Fruit fly (Drosophila melanogaster) whole organism, embryonic: Measurements from ENCODE around the gene Cyp310a1.

Experiments
- CG10462 ChIP-seq: fragments of 200-800 bp; sonication (Bioruptor generic); optimal IDR thresholded peaks from 2 replicates; lab custom pipeline; 2016; ENCODE audit warnings: missing biosample characterization, missing genetic modification characterization
- CG10654 ChIP-seq: fragments of 200-800 bp; sonication (Bioruptor generic); optimal IDR thresholded peaks from 2 replicates; lab custom pipeline; 2016; ENCODE audit warnings: missing biosample characterization, missing genetic modification characterization
- CG12155 ChIP-seq: fragments of 200-800 bp; sonication (Bioruptor generic); optimal IDR thresholded peaks from 3 replicates; lab custom pipeline; 2016; ENCODE audit warnings: missing biosample characterization, missing genetic modification characterization
- CG6791 ChIP-seq: fragments of 200-800 bp; sonication (Bioruptor generic); IDR thresholded peaks from 3 replicates; pipeline ENCODE4 v1.3.6; 2022; ENCODE audit warnings: missing biosample characterization, missing genetic modification characterization; ENCODE audit not compliant: partially characterized antibody
- Fer2 ChIP-seq: fragments of 200-800 bp; sonication (Bioruptor generic); optimal IDR thresholded peaks from 2 replicates; lab custom pipeline; 2018; ENCODE audit warnings: missing biosample characterization, mild to moderate bottlenecking, missing genetic modification characterization, moderate library complexity
- NC2α ChIP-seq: fragments of 200-800 bp; sonication (Bioruptor generic); optimal IDR thresholded peaks from 2 replicates; lab custom pipeline; 2016; ENCODE audit warnings: missing biosample characterization, missing genetic modification characterization
- bowl ChIP-seq: fragments of 200-800 bp; sonication (Bioruptor generic); IDR thresholded peaks from 2 replicates; pipeline ENCODE4 v1.3.6; 2022; ENCODE audit warnings: missing biosample characterization, missing genetic modification characterization
- fu2 ChIP-seq: fragments of 200-800 bp; sonication (Bioruptor generic); optimal IDR thresholded peaks from 2 replicates; lab custom pipeline; 2016; ENCODE audit warnings: missing biosample characterization, missing genetic modification characterization
- h ChIP-seq: fragments of >200 bp; optimal IDR thresholded peaks from 2 replicates; lab custom pipeline; 2017
- wor ChIP-seq: fragments of 200-800 bp; sonication (Bioruptor generic); IDR thresholded peaks from 2 replicates; pipeline ENCODE4 v1.3.6; 2022; ENCODE audit warnings: missing biosample characterization, missing genetic modification characterization

- no peak for TF ChIP-seq h (lab: Kevin White, UChicago)
- TF ChIP-seq CG10654 (GFP tag; lab: Kevin White, UChicago), result peak; percentile 61
- TF ChIP-seq bowl, result no peak
- no peak for TF ChIP-seq Fer2 (tag; lab: Kevin White, UChicago)
- no peak for TF ChIP-seq fu2 (GFP tag; lab: Kevin White, UChicago)
- peak; percentile 33 for TF ChIP-seq CG10462 (GFP tag; lab: Kevin White, UChicago)
- TF ChIP-seq NC2α (GFP tag; lab: Kevin White, UChicago), result peak; percentile 29
- TF ChIP-seq CG6791 (GFP tag; lab: Robert Waterston, UW), result no peak
- TF ChIP-seq wor, result peak; percentile 60
- no peak for TF ChIP-seq CG12155 (GFP tag; lab: Kevin White, UChicago)
These were observed 492 bp upstream of the Cyp310a1 start for dm6 chr2L:18653328-18653675.
